Worm (Caenorhabditis elegans) whole organism, L1 larva: ENCODE measurements around the gene fil-2.
A peak's percentile ranks its signal among the peaks of the same experiment; 100 is the strongest.

Experiments used
- C16A3.4 ChIP-seq: fragments of 150-350 bp; optimal IDR thresholded peaks from 2 replicates; lab custom pipeline; 2014; ENCODE audit warnings: missing biosample characterization, missing genetic modification characterization
- C34B4.2 ChIP-seq: sonication (generic microtip); optimal IDR thresholded peaks from 2 replicates; lab custom pipeline; 2017; ENCODE audit warnings: mild to moderate bottlenecking, missing genetic modification characterization, missing compliant biosample characterization
- F16B12.6 ChIP-seq: fragments of 150-350 bp; optimal IDR thresholded peaks from 2 replicates; lab custom pipeline; 2014; ENCODE audit warnings: missing biosample characterization, missing genetic modification characterization
- blmp-1 ChIP-seq: fragments of 150-350 bp; optimal IDR thresholded peaks from 2 replicates; lab custom pipeline; 2014; ENCODE audit warnings: missing biosample characterization, missing genetic modification characterization
- ceh-82 ChIP-seq, 3 experiments: fragments of 150-350 bp in 1 of 3; sonication (generic microtip) in 2 of 3; optimal IDR thresholded peaks; 2 replicates each; lab custom pipeline; 2014 to 2017; ENCODE audit warnings: missing biosample characterization in 3 of 3, missing genetic modification characterization in 3 of 3
- efl-1 ChIP-seq, 4 experiments: fragments of 150-350 bp; optimal IDR thresholded peaks in 3 of 4; peaks in 1 of 4; 1 replicate in 1 of 4; 2 replicates in 3 of 4; lab custom pipeline; 2014; ENCODE audit warnings: missing biosample characterization in 2 of 4, missing genetic modification characterization in 2 of 4, missing genetic modification reagents in 2 of 4
- efl-3 ChIP-seq: fragments of 200-800 bp; sonication (Bioruptor generic); optimal IDR thresholded peaks from 2 replicates; lab custom pipeline; 2018; ENCODE audit warnings: mild to moderate bottlenecking, missing genetic modification characterization, missing compliant biosample characterization
- egl-13 ChIP-seq: sonication (generic microtip); optimal IDR thresholded peaks from 2 replicates; lab custom pipeline; 2016; ENCODE audit warnings: missing genotype, missing genetic modification reagents, missing genetic modification characterization, missing compliant biosample characterization
- egl-27 ChIP-seq, 2 experiments: fragments of 150-350 bp in 1 of 2; sonication (generic microtip); optimal IDR thresholded peaks; 3 replicates each; lab custom pipeline; 2017 to 2018; ENCODE audit warnings: missing biosample characterization in 2 of 2, missing genetic modification characterization in 2 of 2, missing genetic modification reagents in 2 of 2
- elt-2 ChIP-seq: sonication (generic microtip); optimal IDR thresholded peaks from 2 replicates; lab custom pipeline; 2016; ENCODE audit warnings: missing genetic modification characterization, mild to moderate bottlenecking, inconsistent platforms, missing compliant biosample characterization, missing genetic modification reagents
- fkh-4 ChIP-seq: sonication (generic microtip); optimal IDR thresholded peaks from 2 replicates; lab custom pipeline; 2016; ENCODE audit warnings: missing compliant biosample characterization, missing genetic modification characterization, borderline replicate concordance
- fkh-8 ChIP-seq: sonication (generic microtip); optimal IDR thresholded peaks from 2 replicates; lab custom pipeline; 2016; ENCODE audit warnings: mild to moderate bottlenecking, missing genetic modification characterization, missing compliant biosample characterization
- grh-1 ChIP-seq: fragments of 200-800 bp; sonication (Bioruptor generic); IDR thresholded peaks from 2 replicates; pipeline ENCODE4 v1.3.6; 2022; ENCODE audit warnings: missing genetic modification reagents, missing genetic modification characterization, missing compliant biosample characterization
- hlh-17 ChIP-seq: fragments of 200-800 bp; sonication (Bioruptor generic); optimal IDR thresholded peaks from 2 replicates; lab custom pipeline; 2018; ENCODE audit warnings: missing genetic modification characterization, mild to moderate bottlenecking, missing compliant biosample characterization, moderate library complexity, borderline replicate concordance
- hlh-4 ChIP-seq: sonication (generic microtip); optimal IDR thresholded peaks from 2 replicates; lab custom pipeline; 2016; ENCODE audit warnings: mild to moderate bottlenecking, missing genetic modification characterization, missing compliant biosample characterization
- hpl-2 ChIP-seq: fragments of 150-350 bp; optimal IDR thresholded peaks from 2 replicates; lab custom pipeline; 2014; ENCODE audit warnings: missing biosample characterization, missing genetic modification reagents, missing genetic modification characterization
- jun-1 ChIP-seq: fragments of 150-350 bp; optimal IDR thresholded peaks from 2 replicates; lab custom pipeline; 2014; ENCODE audit warnings: missing biosample characterization, missing genetic modification reagents, missing genetic modification characterization
- lin-14 ChIP-seq: fragments of 200-800 bp; sonication (Bioruptor generic); optimal IDR thresholded peaks from 2 replicates; lab custom pipeline; 2018; ENCODE audit warnings: mild to moderate bottlenecking, missing genetic modification characterization, moderate library complexity, missing compliant biosample characterization
- lin-35 ChIP-seq, 2 experiments: fragments of 150-350 bp; optimal IDR thresholded peaks; 2 replicates each; lab custom pipeline; 2014; ENCODE audit warnings: missing biosample characterization in 2 of 2, missing genetic modification characterization in 2 of 2, missing genetic modification reagents in 2 of 2
- lsy-2 ChIP-seq, 2 experiments: fragments of 150-350 bp; optimal IDR thresholded peaks; 2 replicates each; lab custom pipeline; 2014; ENCODE audit warnings: missing biosample characterization in 2 of 2, missing genetic modification characterization in 2 of 2
- mab-9 ChIP-seq: fragments of 200-800 bp; sonication (Bioruptor generic); IDR thresholded peaks from 2 replicates; pipeline ENCODE4 v1.3.6; 2022; ENCODE audit warnings: missing genetic modification reagents, missing genetic modification characterization, missing compliant biosample characterization
- mep-1 ChIP-seq: fragments of 150-350 bp; optimal IDR thresholded peaks from 2 replicates; lab custom pipeline; 2014; ENCODE audit warnings: missing biosample characterization, missing genetic modification characterization
- nhr-11 ChIP-seq: fragments of 150-350 bp; optimal IDR thresholded peaks from 2 replicates; lab custom pipeline; 2014; ENCODE audit warnings: missing biosample characterization, missing genetic modification characterization
- nhr-19 ChIP-seq: fragments of 200-800 bp; sonication (Bioruptor generic); conservative IDR thresholded peaks from 2 replicates; pipeline ENCODE4 v1.3.6; 2022; ENCODE audit warnings: missing genetic modification characterization, missing compliant biosample characterization
- nhr-20 ChIP-seq: sonication (generic microtip); optimal IDR thresholded peaks from 2 replicates; lab custom pipeline; 2016; ENCODE audit warnings: mild to moderate bottlenecking, missing genetic modification characterization, missing compliant biosample characterization
- nhr-47 ChIP-seq: sonication (generic microtip); optimal IDR thresholded peaks from 2 replicates; lab custom pipeline; 2016; ENCODE audit warnings: mild to moderate bottlenecking, missing genetic modification characterization, moderate library complexity, missing compliant biosample characterization
- nhr-85 ChIP-seq: sonication (generic microtip); peaks from one replicate; lab custom pipeline; 2016; ENCODE audit warnings: missing genetic modification characterization, inconsistent platforms, missing compliant biosample characterization
- nhr-90 ChIP-seq: sonication (generic microtip); optimal IDR thresholded peaks from 2 replicates; lab custom pipeline; 2016; ENCODE audit warnings: mild to moderate bottlenecking, missing genetic modification characterization, missing compliant biosample characterization; ENCODE audit not compliant: poor library complexity
- pqm-1 ChIP-seq: sonication (generic microtip); optimal IDR thresholded peaks from 3 replicates; lab custom pipeline; 2017; ENCODE audit warnings: missing biosample characterization, missing genetic modification characterization
- skn-1 ChIP-seq: fragments of 150-350 bp; optimal IDR thresholded peaks from 2 replicates; lab custom pipeline; 2014; ENCODE audit warnings: missing biosample characterization, missing genetic modification characterization
- snu-23 ChIP-seq: sonication (generic microtip); optimal IDR thresholded peaks from 2 replicates; lab custom pipeline; 2016; ENCODE audit warnings: missing genetic modification characterization, missing compliant biosample characterization
- tbx-2 ChIP-seq: sonication (generic microtip); optimal IDR thresholded peaks from 2 replicates; lab custom pipeline; 2016; ENCODE audit warnings: missing genetic modification characterization, missing compliant biosample characterization
- tlp-1 ChIP-seq: fragments of 150-350 bp; optimal IDR thresholded peaks from 2 replicates; lab custom pipeline; 2014; ENCODE audit warnings: missing biosample characterization, missing genetic modification characterization
- unc-130 ChIP-seq: fragments of 150-350 bp; optimal IDR thresholded peaks from 2 replicates; lab custom pipeline; 2017; ENCODE audit warnings: missing biosample characterization, missing genetic modification characterization, inconsistent platforms
- unc-30 ChIP-seq: sonication (generic microtip); optimal IDR thresholded peaks from 2 replicates; lab custom pipeline; 2017; ENCODE audit warnings: missing biosample characterization, missing genetic modification characterization
- unc-62 ChIP-seq: fragments of 150-350 bp; optimal IDR thresholded peaks from 2 replicates; lab custom pipeline; 2014; ENCODE audit warnings: missing biosample characterization, missing genetic modification reagents, missing genetic modification characterization
- unc-86 ChIP-seq: sonication (generic microtip); optimal IDR thresholded peaks from 2 replicates; lab custom pipeline; 2016; ENCODE audit warnings: missing genetic modification characterization, missing compliant biosample characterization
- unc-98 ChIP-seq: fragments of 200-800 bp; sonication (Bioruptor generic); IDR thresholded peaks from 2 replicates; pipeline ENCODE4 v1.3.6; 2022; ENCODE audit warnings: missing genetic modification characterization, missing compliant biosample characterization
- vab-15 ChIP-seq: sonication (generic microtip); optimal IDR thresholded peaks from 2 replicates; lab custom pipeline; 2017; ENCODE audit warnings: missing genotype, mild to moderate bottlenecking, missing genetic modification characterization, missing compliant biosample characterization

The fil-2 gene

DNA sequence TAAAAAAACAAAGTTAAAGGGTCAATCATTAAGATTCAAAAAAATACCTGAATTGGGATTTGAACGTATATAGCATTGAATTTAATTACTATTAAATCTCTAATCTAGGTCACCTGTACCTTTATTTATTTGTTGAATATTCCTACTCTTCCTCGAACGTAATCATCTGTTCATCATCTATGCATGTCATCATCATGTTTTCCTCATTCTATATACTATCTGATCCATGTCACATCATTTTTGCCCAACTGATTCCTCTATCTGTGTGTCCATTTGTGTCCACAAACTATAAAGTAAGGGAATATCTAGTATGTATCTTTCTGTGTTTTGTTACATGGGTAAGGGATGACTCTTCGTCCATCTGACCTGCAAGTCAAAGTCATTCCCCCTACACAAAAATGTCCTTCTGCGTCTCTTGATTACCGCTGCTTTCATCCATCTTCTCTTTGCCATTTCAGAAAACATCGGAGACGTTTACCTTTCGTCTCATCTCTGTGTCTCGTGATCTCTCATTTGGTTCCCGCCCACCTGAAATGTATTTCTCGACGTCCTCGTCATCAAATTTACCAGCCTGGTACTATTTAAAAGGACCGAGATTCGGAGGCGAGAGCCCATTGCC lies 44.0 kb downstream of the fil-2 start (continued):
- peak; percentile 22 for TF ChIP-seq nhr-47 (tag; lab: Kevin White, UChicago)
- no peak for TF ChIP-seq ceh-82 (tag; optimal IDR thresholded peaks at IDR 0.05; lab: Kevin White, UChicago)
- TF ChIP-seq C16A3.4: no peak
- no peak for TF ChIP-seq mab-9 (GFP tag; lab: Robert Waterston, UW)
- no peak for TF ChIP-seq jun-1 (tag; lab: Kevin White, UChicago)
- TF ChIP-seq skn-1 (tag; lab: Kevin White, UChicago): no peak
- TF ChIP-seq fkh-4 (tag; lab: Kevin White, UChicago): no peak
- TF ChIP-seq hpl-2 (GFP tag; lab: Kevin White, UChicago): no peak
- TF ChIP-seq tlp-1 (tag; lab: Kevin White, UChicago): no peak
- TF ChIP-seq lsy-2 (tag; optimal IDR thresholded peaks at IDR 0.05; lab: Kevin White, UChicago): peak; percentile 0 to 17
- TF ChIP-seq, all 84 proteins: peak for 17

DNA sequence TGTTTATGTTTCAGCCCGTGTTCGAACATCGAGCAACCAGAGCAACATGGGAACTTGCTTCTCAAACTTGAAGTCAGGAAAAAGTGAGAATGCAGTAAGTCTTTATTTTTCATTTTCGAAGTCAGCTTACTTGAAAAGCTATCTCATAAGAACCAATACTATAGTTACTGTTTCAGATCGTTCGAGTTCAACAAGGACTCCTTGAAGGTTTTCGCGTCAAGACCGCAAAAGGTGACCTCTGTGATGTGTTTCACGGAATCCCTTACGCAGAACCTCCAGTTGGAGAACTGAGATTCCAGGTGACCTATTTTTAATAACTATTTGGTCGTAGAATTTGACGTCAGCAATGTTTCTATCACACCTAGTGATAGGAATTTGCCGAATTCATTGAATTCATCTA lies 44.8 kb downstream of the fil-2 start:
- TF ChIP-seq blmp-1 (tag; lab: Kevin White, UChicago): peak; percentile 24
- no peak for TF ChIP-seq nhr-85 (tag; lab: Kevin White, UChicago)
- TF ChIP-seq efl-1 (optimal IDR thresholded peaks at IDR 0.05; lab: Kevin White, UChicago): no peak
- TF ChIP-seq efl-1 (GFP tag; optimal IDR thresholded peaks at IDR 0.05 in 1 of 2; lab: Kevin White, UChicago): peak in 1 of 2 experiments; percentile 52
- TF ChIP-seq vab-15 (tag; lab: Kevin White, UChicago): no peak
- TF ChIP-seq, all 84 proteins: peak for 2

DNA sequence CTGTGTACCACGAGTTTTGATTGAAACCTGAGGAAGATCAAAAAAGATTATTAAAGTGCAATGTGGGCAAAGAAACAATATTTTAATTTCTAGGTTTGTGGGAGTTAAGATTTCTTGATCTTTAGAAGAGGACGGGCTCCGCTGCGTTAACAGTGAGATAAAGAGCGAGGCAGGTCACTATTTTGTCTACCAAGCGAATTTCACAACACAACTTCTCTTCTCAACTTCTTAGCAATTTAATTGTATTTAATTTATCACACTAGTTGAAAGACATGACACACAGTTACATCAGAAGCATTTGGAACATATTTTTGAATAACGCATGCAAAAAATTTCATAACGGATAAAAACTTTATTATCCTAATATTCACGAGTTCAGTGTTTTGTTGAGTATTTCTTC lies 47.6 kb downstream of the fil-2 start:
- TF ChIP-seq nhr-90 (peak; percentile 13), blmp-1 (tag; lab: Kevin White, UChicago) (no peak)

DNA sequence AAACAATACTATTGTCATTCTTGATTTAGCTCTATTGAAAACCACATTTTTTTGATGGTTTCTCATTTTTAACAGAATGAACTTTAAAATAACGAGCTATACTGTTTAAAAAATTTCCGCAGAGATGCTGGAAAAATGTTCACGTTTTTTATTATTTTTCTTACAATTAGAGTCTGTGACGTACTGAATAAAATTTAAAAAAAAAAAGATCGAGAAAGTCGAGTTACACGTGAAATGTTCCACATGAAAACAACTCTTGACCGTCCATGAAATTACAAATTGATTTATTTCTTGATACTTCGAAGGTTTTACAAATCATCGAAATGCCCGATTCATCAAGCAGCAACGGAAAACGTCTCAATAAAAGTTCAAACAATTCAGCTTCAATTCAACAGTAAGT lies 48.1 kb downstream of the fil-2 start, which contains the start of gene fbxa-202:
fbxa-202 (plus strand) TSS at position 301 of the 400 bp plus-strand sequence.
- no peak for TF ChIP-seq unc-130 (tag; lab: Kevin White, UChicago)
- no peak for TF ChIP-seq efl-3 (GFP tag; lab: Kevin White, UChicago)
- TF ChIP-seq hpl-2 (GFP tag; lab: Kevin White, UChicago): no peak
- no peak for TF ChIP-seq nhr-20 (tag; lab: Kevin White, UChicago)
- TF ChIP-seq fkh-8 (tag; lab: Kevin White, UChicago): no peak
- no peak for TF ChIP-seq nhr-11
- no peak for TF ChIP-seq hlh-17
- no peak for TF ChIP-seq elt-2 (tag; lab: Kevin White, UChicago)
- TF ChIP-seq lin-14 (GFP tag; lab: Kevin White, UChicago): no peak
- no peak for TF ChIP-seq jun-1 (tag; lab: Kevin White, UChicago)
- TF ChIP-seq egl-27 (tag; optimal IDR thresholded peaks at IDR 0.05; lab: Kevin White, UChicago): no peak
- no peak for TF ChIP-seq vab-15 (tag; lab: Kevin White, UChicago)
- no peak for TF ChIP-seq lsy-2 (tag; optimal IDR thresholded peaks at IDR 0.05; lab: Kevin White, UChicago)
- no peak for TF ChIP-seq blmp-1 (tag; lab: Kevin White, UChicago)
- TF ChIP-seq unc-98 (GFP tag; lab: Robert Waterston, UW): no peak
- TF ChIP-seq fkh-4 (tag; lab: Kevin White, UChicago): no peak
- TF ChIP-seq unc-62 (GFP tag; lab: Kevin White, UChicago): no peak
- TF ChIP-seq mep-1: no peak
- TF ChIP-seq egl-13: no peak
- no peak for TF ChIP-seq unc-30 (tag; lab: Kevin White, UChicago)

DNA sequence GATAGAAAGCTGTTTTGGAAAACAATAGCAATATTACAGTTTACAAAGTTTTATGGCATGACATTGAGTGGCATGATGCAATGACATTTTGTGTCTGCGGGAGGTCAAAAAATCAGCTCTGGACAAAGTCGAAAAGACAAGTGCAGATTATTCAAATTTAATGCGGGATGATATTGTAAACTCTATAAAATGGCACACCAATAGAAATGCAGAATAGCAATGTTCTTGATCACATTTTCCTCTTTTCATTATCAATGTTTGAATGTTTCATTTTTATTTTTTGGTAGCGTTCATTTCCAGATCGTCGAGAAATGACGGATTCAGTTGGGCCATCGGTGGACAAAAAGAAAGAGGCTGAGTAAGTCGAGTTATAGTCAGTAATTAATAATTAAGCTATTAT lies 50.1 kb downstream of the fil-2 start, which contains the start of gene T28C12.2:
T28C12.2 (plus strand) TSS at position 301 of the 400 bp plus-strand sequence.
- TF ChIP-seq unc-30 (tag; lab: Kevin White, UChicago) (no peak), C16A3.4 (no peak), grh-1 (GFP tag; lab: Robert Waterston, UW) (no peak), snu-23 (no peak), F16B12.6 (tag; lab: Kevin White, UChicago) (no peak), nhr-19 (no peak), unc-86 (tag; lab: Kevin White, UChicago) (no peak), elt-2 (tag; lab: Kevin White, UChicago) (no peak), fkh-8 (tag; lab: Kevin White, UChicago) (no peak), blmp-1 (tag; lab: Kevin White, UChicago) (no peak), vab-15 (tag; lab: Kevin White, UChicago) (no peak), pqm-1 (no peak), hlh-4 (tag; lab: Kevin White, UChicago) (no peak), C34B4.2 (no peak), tbx-2 (tag; lab: Kevin White, UChicago) (no peak), lin-35 (GFP tag; optimal IDR thresholded peaks at IDR 0.05; lab: Kevin White, UChicago) (no peak)
